Worm (Caenorhabditis elegans): ENCODE data around the gene mig-21.

- TF ChIP-seq unc-42 (tag; optimal IDR thresholded peaks at IDR 0.05) (no peak), ama-1 (optimal IDR thresholded peaks at IDR 0.05) (no peak), ceh-19 (GFP tag; optimal IDR thresholded peaks at IDR 0.05) (no peak), F13H6.1 (tag; optimal IDR thresholded peaks at IDR 0.05) (no peak), madf-2 (tag; optimal IDR thresholded peaks at IDR 0.05) (no peak), odd-2 (tag; optimal IDR thresholded peaks at IDR 0.05) (no peak), pha-4 (tag; optimal IDR thresholded peaks at IDR 0.05) (no peak)
Observed at ce11 chrIII:5841676-5842075, 36.5 kb downstream of the mig-21 start.
